Fruit fly (Drosophila melanogaster): ENCODE data around the gene FucT6.
A peak's percentile ranks its signal among the peaks of the same experiment; 100 is the strongest.

The FucT6 gene

dm6 chrX:11713808-11714528 is 4.2 kb upstream of the FucT6 start (continued):
- TF ChIP-seq gsb-n (tag; optimal IDR thresholded peaks at IDR 0.05) (no peak), CG9797 (GFP tag; optimal IDR thresholded peaks at IDR 0.05) (no peak), CG34422 (GFP tag; IDR thresholded peaks at IDR 0.05) (peak; percentile 16; the same call in 1 of the 3 replicates), scrt (GFP tag; optimal IDR thresholded peaks at IDR 0.05) (no peak), ash1 (GFP tag; optimal IDR thresholded peaks at IDR 0.05) (no peak), CG12155 (GFP tag; optimal IDR thresholded peaks at IDR 0.05) (peak; percentile 81), MBD-R2 (GFP tag; IDR thresholded peaks at IDR 0.05) (peak; percentile 10; the same call in 1 of the 2 replicates), Hand (GFP tag; optimal IDR thresholded peaks at IDR 0.05) (peak; percentile 63), wor (GFP tag; IDR thresholded peaks at IDR 0.05) (no peak), Hsf (GFP tag; optimal IDR thresholded peaks at IDR 0.05) (no peak), Deaf1 (tag; optimal IDR thresholded peaks at IDR 0.05) (peak; percentile 45), Stat92E (GFP tag; optimal IDR thresholded peaks at IDR 0.05) (peak in 1 of 3 experiments; percentile 85), sug (tag; optimal IDR thresholded peaks at IDR 0.05) (peak; percentile 7), wdn (GFP tag; IDR thresholded peaks at IDR 0.05) (no peak), CG18476 (GFP tag; optimal IDR thresholded peaks at IDR 0.05) (no peak), Scr (GFP tag; IDR thresholded peaks at IDR 0.05; ENCODE audit: partially characterized antibody) (peak; percentile 9; the same call in 1 of the 2 replicates), Nf-YC (tag; optimal IDR thresholded peaks at IDR 0.05) (peak; percentile 6), CG15073 (GFP tag; optimal IDR thresholded peaks at IDR 0.05) (peak; percentile 3), tna (GFP tag; IDR thresholded peaks at IDR 0.05; ENCODE audit: partially characterized antibody) (no peak), CG3163 (GFP tag; optimal IDR thresholded peaks at IDR 0.05) (peak; percentile 62), CG2116 (GFP tag; optimal IDR thresholded peaks at IDR 0.05) (peak; percentile 2), BtbVII (GFP tag; optimal IDR thresholded peaks at IDR 0.05) (peak; percentile 27), btn (GFP tag; optimal IDR thresholded peaks at IDR 0.05) (no peak), ham (GFP tag; IDR thresholded peaks at IDR 0.05) (no peak), CG8478 (optimal IDR thresholded peaks at IDR 0.05) (peak; percentile 86), rib (GFP tag; IDR thresholded peaks at IDR 0.05) (peak; percentile 50; the same call in 1 of the 2 replicates), row (GFP tag; IDR thresholded peaks at IDR 0.05) (0 out of 3 replicates have a peak, but pooled peaks have one; percentile 7), fd96Cb (tag; optimal IDR thresholded peaks at IDR 0.05) (no peak), lmd (GFP tag; IDR thresholded peaks at IDR 0.05) (no peak), CG10543 (GFP tag; optimal IDR thresholded peaks at IDR 0.05) (peak; percentile 61), CG16815 (GFP tag; optimal IDR thresholded peaks at IDR 0.05) (no peak), CG14710 (tag; optimal IDR thresholded peaks at IDR 0.05) (no peak), Rfx (GFP tag; IDR thresholded peaks at IDR 0.05) (0 out of 2 replicates have a peak, but pooled peaks have one; percentile 18), CG1647 (GFP tag; optimal IDR thresholded peaks at IDR 0.05) (no peak), croc (GFP tag; conservative IDR thresholded peaks at IDR 0.05) (no peak), CG16779 (GFP tag; IDR thresholded peaks at IDR 0.05) (no peak), CG6791 (GFP tag; IDR thresholded peaks at IDR 0.05; ENCODE audit: partially characterized antibody) (no peak), CG1832 (GFP tag; optimal IDR thresholded peaks at IDR 0.05) (peak; percentile 63), CG18599 (GFP tag; optimal IDR thresholded peaks at IDR 0.05) (peak; percentile 62), CG43689 (GFP tag; IDR thresholded peaks at IDR 0.05) (no peak), her (GFP tag; optimal IDR thresholded peaks at IDR 0.05) (no peak), eyg (GFP tag; optimal IDR thresholded peaks at IDR 0.05) (no peak), CG31365 (tag; optimal IDR thresholded peaks at IDR 0.05) (peak; percentile 22), NK7.1 (GFP tag; optimal IDR thresholded peaks at IDR 0.05) (no peak), cg (GFP tag; optimal IDR thresholded peaks at IDR 0.05) (peak; percentile 99), da (GFP tag; optimal IDR thresholded peaks at IDR 0.05) (no peak), Adf1 (GFP tag; IDR thresholded peaks at IDR 0.05) (peak; percentile 4; the same call in 1 of the 2 replicates), yki (optimal IDR thresholded peaks at IDR 0.05) (peak; percentile 68), chinmo (GFP tag; IDR thresholded peaks at IDR 0.05; ENCODE audit: partially characterized antibody) (peak; percentile 79; the same call in 3 of the 4 replicates), CG15479 (GFP tag; optimal IDR thresholded peaks at IDR 0.05) (peak; percentile 5)

All from whole organism, embryonic.